Fruit fly (Drosophila melanogaster): ENCODE results near the gene CG2961.

dm6 chrX:10241919-10242318 is 9.0 kb upstream of the CG2961 start:
- no peak for TF ChIP-seq pan (optimal IDR thresholded peaks at IDR 0.05)
- TF ChIP-seq usp (GFP tag; optimal IDR thresholded peaks at IDR 0.05), result no peak
- no peak for TF ChIP-seq psq (optimal IDR thresholded peaks at IDR 0.05)
- TF ChIP-seq Dll (optimal IDR thresholded peaks at IDR 0.05), result no peak
